Worm (Caenorhabditis elegans) whole organism, late embryonic: ENCODE data around the gene mnm-2.

Source experiments
- K02D7.2 ChIP-seq: sonication (generic microtip); optimal IDR thresholded peaks from 2 replicates; lab custom pipeline; 2017; ENCODE audit warnings: mild to moderate bottlenecking, missing genetic modification characterization, missing compliant biosample characterization
- ceh-19 ChIP-seq: fragments of 200-800 bp; sonication (Bioruptor generic); optimal IDR thresholded peaks from 2 replicates; lab custom pipeline; 2018; ENCODE audit warnings: mild to moderate bottlenecking, missing genetic modification characterization, missing compliant biosample characterization
- dve-1 ChIP-seq: sonication (generic microtip); optimal IDR thresholded peaks from 2 replicates; lab custom pipeline; 2017; ENCODE audit warnings: antibody characterized with exemption, mild to moderate bottlenecking, missing genetic modification characterization, missing compliant biosample characterization
- madf-2 ChIP-seq: sonication (generic microtip); optimal IDR thresholded peaks from 2 replicates; lab custom pipeline; 2017; ENCODE audit warnings: missing genetic modification characterization, missing compliant biosample characterization
- pha-4 ChIP-seq: fragments of 150-350 bp; optimal IDR thresholded peaks from 2 replicates; lab custom pipeline; 2018; ENCODE audit warnings: missing biosample characterization, missing genetic modification reagents, missing genetic modification characterization
- pqm-1 ChIP-seq: sonication (generic microtip); optimal IDR thresholded peaks from 2 replicates; lab custom pipeline; 2016; ENCODE audit warnings: missing genetic modification characterization, missing compliant biosample characterization
- tbx-2 ChIP-seq: sonication (generic microtip); optimal IDR thresholded peaks from 2 replicates; lab custom pipeline; 2016; ENCODE audit warnings: missing genetic modification characterization, missing compliant biosample characterization

DNA sequence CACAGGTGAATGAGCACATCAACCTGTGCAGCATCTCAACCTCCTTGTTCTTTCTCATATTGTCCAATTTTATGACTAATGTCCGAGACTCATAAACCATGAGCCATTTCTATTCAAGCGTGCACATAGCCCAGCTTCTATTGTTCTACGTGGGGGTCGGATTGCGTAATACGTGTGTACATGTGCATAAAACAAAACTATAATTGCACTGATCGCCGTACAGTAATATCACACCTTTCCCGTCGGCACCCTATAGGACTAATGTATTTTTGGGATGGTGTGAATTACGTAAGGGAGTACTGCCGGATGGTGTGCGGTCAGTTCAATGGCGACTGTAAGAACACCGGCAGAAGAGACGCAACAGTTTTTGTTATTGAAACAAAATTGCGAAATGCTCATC, 45.2 kb upstream of the mnm-2 start:
- TF ChIP-seq K02D7.2 (tag; lab: Kevin White, UChicago) (no peak), pha-4 (tag; lab: Kevin White, UChicago) (no peak), madf-2 (tag; lab: Kevin White, UChicago) (no peak), dve-1 (tag; lab: Kevin White, UChicago) (no peak), tbx-2 (tag; lab: Kevin White, UChicago) (no peak), pqm-1 (tag; lab: Kevin White, UChicago) (no peak), ceh-19 (GFP tag; lab: Kevin White, UChicago) (no peak)
